Fruit fly (Drosophila melanogaster): ENCODE measurements around the gene Galk.

Gene Galk

dm6 chr3L:9011485-9012389 is 25.8 kb upstream of the Galk start (continued):
- TF ChIP-seq sr (GFP tag; IDR thresholded peaks at IDR 0.05) (no peak; the same call in 2 of the 3 replicates), zfh2 (GFP tag; optimal IDR thresholded peaks at IDR 0.05) (no peak), kni (GFP tag; optimal IDR thresholded peaks at IDR 0.05) (peak; percentile 56), trem (tag; optimal IDR thresholded peaks at IDR 0.05) (peak; percentile 78), ab (GFP tag; optimal IDR thresholded peaks at IDR 0.05) (peak; percentile 16), ttk (GFP tag; IDR thresholded peaks at IDR 0.05) (peak; percentile 75), Vsx1 (GFP tag; optimal IDR thresholded peaks at IDR 0.05) (peak; percentile 12), CG17328 (GFP tag; IDR thresholded peaks at IDR 0.05) (peak; percentile 94), mirr (GFP tag; optimal IDR thresholded peaks at IDR 0.05) (no peak), D19B (GFP tag; optimal IDR thresholded peaks at IDR 0.05) (no peak), pros (GFP tag; optimal IDR thresholded peaks at IDR 0.05) (no peak), unpg (GFP tag; optimal IDR thresholded peaks at IDR 0.05) (peak; percentile 73), BEAF-32 (GFP tag; optimal IDR thresholded peaks at IDR 0.05) (no peak), Hr39 (optimal IDR thresholded peaks at IDR 0.05) (no peak), Dref (GFP tag; IDR thresholded peaks at IDR 0.05) (no peak), nerfin-2 (GFP tag; IDR thresholded peaks at IDR 0.05; ENCODE audit: partially characterized antibody) (no peak), Stat92E (GFP tag; optimal IDR thresholded peaks at IDR 0.05) (peak in 1 of 3 experiments; percentile 55), schlank (tag; optimal IDR thresholded peaks at IDR 0.05) (no peak), ssp (GFP tag; IDR thresholded peaks at IDR 0.05) (peak; percentile 74), scrt (GFP tag; optimal IDR thresholded peaks at IDR 0.05) (no peak), CG13287 (GFP tag; IDR thresholded peaks at IDR 0.05; ENCODE audit: partially characterized antibody) (no peak), CG1024 (GFP tag; IDR thresholded peaks at IDR 0.05) (peak; percentile 88), ac (GFP tag; optimal IDR thresholded peaks at IDR 0.05) (peak; percentile 89), CG17361 (GFP tag; IDR thresholded peaks at IDR 0.05) (peak; percentile 74; the same call in 2 of the 3 replicates), mld (GFP tag; IDR thresholded peaks at IDR 0.05; ENCODE audit: partially characterized antibody) (no peak), insv (GFP tag; optimal IDR thresholded peaks at IDR 0.05) (no peak), gro (GFP tag; optimal IDR thresholded peaks at IDR 0.05) (no peak), dysf (GFP tag; IDR thresholded peaks at IDR 0.05) (peak; percentile 55; the same call in 1 of the 3 replicates), Ptx1 (GFP tag; IDR thresholded peaks at IDR 0.05) (peak; percentile 69), CG11398 (GFP tag; optimal IDR thresholded peaks at IDR 0.05) (peak; percentile 16), Tbp (GFP tag; optimal IDR thresholded peaks at IDR 0.05) (no peak), CG6689 (GFP tag; IDR thresholded peaks at IDR 0.05) (peak; percentile 85), CG11695 (GFP tag; IDR thresholded peaks at IDR 0.05) (peak; percentile 62; the same call in 2 of the 3 replicates), gem (tag; optimal IDR thresholded peaks at IDR 0.05) (peak; percentile 84), HLH54F (GFP tag; optimal IDR thresholded peaks at IDR 0.05) (peak; percentile 33), knrl (GFP tag; IDR thresholded peaks at IDR 0.05; ENCODE audit: partially characterized antibody) (no peak), lab (GFP tag; optimal IDR thresholded peaks at IDR 0.05) (peak; percentile 34), ase (GFP tag; IDR thresholded peaks at IDR 0.05) (peak; percentile 66; the same call in 1 of the 3 replicates), seq (GFP tag; IDR thresholded peaks at IDR 0.05) (0 out of 2 replicates have a peak, but pooled peaks have one; percentile 17), CG2678 (tag; optimal IDR thresholded peaks at IDR 0.05) (peak; percentile 79), zfh1 (GFP tag; IDR thresholded peaks at IDR 0.05) (peak; percentile 95), dmrt11E (tag; optimal IDR thresholded peaks at IDR 0.05) (peak; percentile 89), Abd-B (GFP tag; optimal IDR thresholded peaks at IDR 0.05) (peak; percentile 86), Rx (GFP tag; IDR thresholded peaks at IDR 0.05) (peak; percentile 71), CG11085 (GFP tag; IDR thresholded peaks at IDR 0.05) (no peak), Dip3 (GFP tag; optimal IDR thresholded peaks at IDR 0.05) (no peak), CG42726 (GFP tag; IDR thresholded peaks at IDR 0.05; ENCODE audit: partially characterized antibody) (no peak), jumu (GFP tag; optimal IDR thresholded peaks at IDR 0.05) (peak; percentile 85)
